Worm (Caenorhabditis elegans) whole organism, L3 larva: Measurements from ENCODE around the gene R10E8.2.

ENCODE experiments used
- ama-1 ChIP-seq: fragments of 150-350 bp; optimal IDR thresholded peaks from 2 replicates; lab custom pipeline; 2018
- elt-1 ChIP-seq: fragments of 150-350 bp; optimal IDR thresholded peaks from 2 replicates; lab custom pipeline; 2014; ENCODE audit warnings: missing biosample characterization, missing genetic modification characterization
- elt-2 ChIP-seq: sonication (generic microtip); optimal IDR thresholded peaks from 2 replicates; lab custom pipeline; 2016; ENCODE audit warnings: missing genetic modification reagents, mild to moderate bottlenecking, missing genetic modification characterization, missing compliant biosample characterization
- elt-3 ChIP-seq, 3 experiments: fragments of 150-350 bp in 1 of 3; sonication (generic microtip) in 2 of 3; optimal IDR thresholded peaks; 2 replicates in 2 of 3; 4 replicates in 1 of 3; lab custom pipeline; 2014 to 2017; ENCODE audit warnings: missing biosample characterization in 3 of 3, missing genetic modification characterization in 3 of 3
- fkh-10 ChIP-seq: sonication (generic microtip); optimal IDR thresholded peaks from 2 replicates; lab custom pipeline; 2017; ENCODE audit warnings: missing biosample characterization, missing genetic modification reagents, missing genetic modification characterization
- mdl-1 ChIP-seq: fragments of 150-350 bp; optimal IDR thresholded peaks from 2 replicates; lab custom pipeline; 2014; ENCODE audit warnings: missing biosample characterization, missing genetic modification characterization
- nhr-76 ChIP-seq: fragments of 150-350 bp; sonication (generic microtip); optimal IDR thresholded peaks from 5 replicates; lab custom pipeline; 2014; ENCODE audit warnings: missing biosample characterization, missing genetic modification characterization
- nhr-77 ChIP-seq: fragments of 150-350 bp; optimal IDR thresholded peaks from 2 replicates; lab custom pipeline; 2014; ENCODE audit warnings: missing biosample characterization, missing genetic modification characterization
- pha-4 ChIP-seq: fragments of 150-350 bp; optimal IDR thresholded peaks from 2 replicates; lab custom pipeline; 2014; ENCODE audit warnings: missing biosample characterization, missing genetic modification reagents, missing genetic modification characterization
- skn-1 ChIP-seq: fragments of 150-350 bp; optimal IDR thresholded peaks from 2 replicates; lab custom pipeline; 2014; ENCODE audit warnings: missing biosample characterization, missing genetic modification characterization
- snpc-4 ChIP-seq: fragments of 150-350 bp; optimal IDR thresholded peaks from 2 replicates; lab custom pipeline; 2014; ENCODE audit warnings: missing biosample characterization, missing genetic modification characterization
- ztf-11 ChIP-seq: fragments of 150-350 bp; optimal IDR thresholded peaks from 2 replicates; lab custom pipeline; 2014; ENCODE audit warnings: missing biosample characterization, missing genetic modification characterization

DNA sequence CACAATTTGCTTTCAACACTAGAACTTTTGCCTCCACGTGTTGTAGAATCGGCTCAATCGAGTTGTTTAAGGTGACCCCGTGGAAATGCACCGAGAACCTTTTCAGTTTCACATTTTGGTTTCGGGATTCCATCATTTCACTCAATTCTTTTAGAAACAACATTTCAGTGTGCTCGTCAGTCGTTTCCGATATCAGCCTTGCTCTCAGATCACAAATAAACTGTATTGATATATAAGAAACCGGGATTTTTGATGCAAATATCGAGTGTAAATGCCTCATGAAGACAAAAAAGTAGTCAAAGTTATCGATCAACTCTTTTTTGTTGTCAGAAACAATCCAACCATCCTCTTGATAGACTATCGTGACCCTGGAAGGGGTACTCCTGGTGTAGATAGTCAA is 11.9 kb downstream of the R10E8.2 start:
- TF ChIP-seq nhr-76 (no peak), nhr-77 (no peak), skn-1 (no peak), elt-2 (no peak), elt-1 (no peak), snpc-4 (no peak), ama-1 (lab: Kevin White, UChicago) (no peak), elt-3 (tag; optimal IDR thresholded peaks at IDR 0.05; lab: Kevin White, UChicago) (no peak), mdl-1 (tag; lab: Kevin White, UChicago) (no peak), ztf-11 (no peak), fkh-10 (GFP tag; lab: Kevin White, UChicago) (no peak), pha-4 (tag; lab: Kevin White, UChicago) (no peak)
